Fruit fly (Drosophila melanogaster): Measurements from ENCODE around the gene kipf.

DNA sequence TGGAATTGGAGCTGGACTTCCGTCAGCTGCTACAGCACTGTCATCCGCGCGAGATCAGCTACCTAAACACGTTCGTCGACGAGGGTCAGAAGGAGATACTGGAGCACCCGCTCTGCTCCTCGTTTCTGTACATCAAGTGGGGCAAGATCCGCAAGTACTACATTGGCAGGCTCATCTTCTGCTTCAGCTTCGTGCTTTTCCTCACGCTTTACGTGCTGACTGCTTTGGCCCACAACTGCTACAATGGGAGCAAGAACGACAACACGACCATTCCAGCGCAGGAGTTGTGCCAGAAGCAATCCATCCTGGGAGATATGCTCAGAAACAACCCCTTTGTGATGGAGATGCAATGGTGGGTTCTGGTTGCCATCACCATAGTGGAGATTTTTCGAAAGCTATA is 14.4 kb upstream of the kipf start:
- TF ChIP-seq psq (optimal IDR thresholded peaks at IDR 0.05) = no peak
- TF ChIP-seq pan (optimal IDR thresholded peaks at IDR 0.05) = no peak
- TF ChIP-seq usp (GFP tag; optimal IDR thresholded peaks at IDR 0.05) = no peak
- TF ChIP-seq Dll (optimal IDR thresholded peaks at IDR 0.05) = no peak
